Worm (Caenorhabditis elegans): ENCODE data around the gene cest-31.

DNA sequence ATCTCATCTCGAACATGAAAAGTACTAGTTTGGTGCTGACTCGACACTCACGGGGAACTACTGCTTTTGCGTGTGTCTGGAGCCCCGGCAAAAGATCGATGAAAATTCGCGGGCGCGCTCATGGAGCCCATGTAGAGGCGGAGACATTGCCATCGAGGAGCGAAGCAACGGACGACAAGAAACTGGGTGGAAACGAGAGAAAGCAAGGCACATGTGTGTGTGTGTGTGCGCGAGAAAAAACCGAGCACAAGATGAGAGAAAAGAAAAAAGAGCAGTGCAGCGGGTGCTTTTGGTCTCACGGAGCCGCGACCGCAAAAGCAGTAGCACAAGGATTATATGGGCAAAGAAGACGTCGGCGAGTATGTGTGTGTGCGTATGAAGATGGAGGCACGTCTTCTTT, 15.3 kb upstream of the cest-31 start:
- TF ChIP-seq lin-40 (tag; optimal IDR thresholded peaks at IDR 0.05): peak; percentile 6
- no peak for TF ChIP-seq akir-1 (GFP tag; optimal IDR thresholded peaks at IDR 0.05)
- TF ChIP-seq zim-3 (tag; optimal IDR thresholded peaks at IDR 0.05): no peak
- TF ChIP-seq pha-4 (tag; optimal IDR thresholded peaks at IDR 0.05): no peak
- TF ChIP-seq B0261.1 (tag; optimal IDR thresholded peaks at IDR 0.05): no peak
- no peak for TF ChIP-seq attf-3 (GFP tag; conservative IDR thresholded peaks at IDR 0.05)
- no peak for TF ChIP-seq bed-2 (GFP tag; IDR thresholded peaks at IDR 0.05)
- TF ChIP-seq Y53F4B.3 (GFP tag; IDR thresholded peaks at IDR 0.05): no peak
